Worm (Caenorhabditis elegans): ENCODE measurements around the gene C05D12.5.

The C05D12.5 gene

ce11 chrII:11476410-11476809 lies 42.4 kb downstream of the C05D12.5 start, which contains the start of gene W02B12.16:
Gene W02B12.16 (minus strand): TSS chrII:11476510.
- TF ChIP-seq pha-4 (tag; optimal IDR thresholded peaks at IDR 0.05) (no peak), nhr-43 (tag; optimal IDR thresholded peaks at IDR 0.05; ENCODE audit: poor library complexity, severe bottlenecking) (peak; percentile 2), R02D3.7 (tag; optimal IDR thresholded peaks at IDR 0.05) (no peak)

- TF ChIP-seq nhr-28 (tag; optimal IDR thresholded peaks at IDR 0.05) (no peak), fkh-2 (tag; optimal IDR thresholded peaks at IDR 0.05) (no peak), pqm-1 (tag; optimal IDR thresholded peaks at IDR 0.05) (no peak), skn-1 (tag; optimal IDR thresholded peaks at IDR 0.05) (no peak), lsy-12 (tag; optimal IDR thresholded peaks at IDR 0.05) (no peak), ztf-11 (tag; optimal IDR thresholded peaks at IDR 0.05) (no peak), R02D3.7 (tag; optimal IDR thresholded peaks at IDR 0.05) (no peak), unc-39 (tag; optimal IDR thresholded peaks at IDR 0.05) (no peak), snpc-4 (tag; optimal IDR thresholded peaks at IDR 0.05) (no peak), ceh-28 (tag; optimal IDR thresholded peaks at IDR 0.05) (no peak), sea-2 (GFP tag; optimal IDR thresholded peaks at IDR 0.05) (no peak), mml-1 (tag; optimal IDR thresholded peaks at IDR 0.05) (no peak), ceh-9 (tag; optimal IDR thresholded peaks at IDR 0.05) (no peak), nfya-1 (tag; optimal IDR thresholded peaks at IDR 0.05; ENCODE audit: insufficient read depth) (no peak), tbx-2 (tag; optimal IDR thresholded peaks at IDR 0.05) (no peak), nhr-237 (tag; optimal IDR thresholded peaks at IDR 0.05) (no peak)
Measured at ce11 chrII:11479076-11479475, 45.0 kb downstream of the C05D12.5 start, which contains the start of gene W02B12.12. Gene W02B12.12 (minus strand): TSS chrII:11479176.

Measured in whole organism, L3 larva.